Worm (Caenorhabditis elegans): ENCODE data around the gene Y43F8B.19.

- TF ChIP-seq efl-1 (optimal IDR thresholded peaks at IDR 0.05) = no peak
- peak in 1 of 2 experiments; percentile 84 for TF ChIP-seq efl-1 (GFP tag; optimal IDR thresholded peaks at IDR 0.05 in 1 of 2)
- no peak for TF ChIP-seq zag-1 (tag; optimal IDR thresholded peaks at IDR 0.05)
- no peak for TF ChIP-seq fos-1 (tag; optimal IDR thresholded peaks at IDR 0.05)
- no peak for TF ChIP-seq ceh-88 (GFP tag; IDR thresholded peaks at IDR 0.05)
- TF ChIP-seq pag-3 (tag; optimal IDR thresholded peaks at IDR 0.05; ENCODE audit: borderline replicate concordance, insufficient read depth) = no peak
- no peak for TF ChIP-seq unc-62 (GFP tag; optimal IDR thresholded peaks at IDR 0.05)
- TF ChIP-seq nhr-76 (tag; optimal IDR thresholded peaks at IDR 0.05) = no peak
- TF ChIP-seq elt-2 (tag; optimal IDR thresholded peaks at IDR 0.05) = peak; percentile 3
- no peak for TF ChIP-seq swsn-7 (tag; optimal IDR thresholded peaks at IDR 0.05)
These were observed 12.5 kb upstream of the Y43F8B.19 start for ce11 chrV:19524569-19524968.
